Worm (Caenorhabditis elegans): ENCODE measurements around the gene F31E3.12.

- no peak for TF ChIP-seq ztf-4 (tag; optimal IDR thresholded peaks at IDR 0.05)
- no peak for TF ChIP-seq pqm-1 (tag; optimal IDR thresholded peaks at IDR 0.05)
Observed at ce11 chrIII:6970744-6971143, 1.6 kb downstream of the F31E3.12 start.
